Fruit fly (Drosophila melanogaster): ENCODE measurements around the gene Fbw5.

- no peak for TF ChIP-seq CG12605 (GFP tag; IDR thresholded peaks at IDR 0.05)
- TF ChIP-seq rn (GFP tag; IDR thresholded peaks at IDR 0.05) = no peak
- TF ChIP-seq CG4496 (GFP tag; IDR thresholded peaks at IDR 0.05) = no peak
- TF ChIP-seq D1 (tag; optimal IDR thresholded peaks at IDR 0.05) = no peak
- TF ChIP-seq CG17806 (tag; optimal IDR thresholded peaks at IDR 0.05) = no peak
- no peak for TF ChIP-seq CG14655 (GFP tag; optimal IDR thresholded peaks at IDR 0.05)
- TF ChIP-seq CG13204 (GFP tag; optimal IDR thresholded peaks at IDR 0.05) = no peak
These were observed 18.9 kb downstream of the Fbw5 start for dm6 chr2L:6046865-6047264.

All from whole organism, pupa.